Worm (Caenorhabditis elegans) whole organism, midembryonic: Measurements from ENCODE around the gene R03D7.15.

ENCODE experiments used
- T22C8.4 ChIP-seq: fragments of 200-800 bp; sonication (Bioruptor generic); IDR thresholded peaks from 2 replicates; pipeline ENCODE4 v1.3.6; 2022; ENCODE audit warnings: missing genetic modification characterization, missing compliant biosample characterization
- flt-1 ChIP-seq: fragments of 200-800 bp; sonication (Bioruptor generic); IDR thresholded peaks from 2 replicates; pipeline ENCODE4 v1.3.6; 2022; ENCODE audit warnings: missing genetic modification characterization, missing compliant biosample characterization
- klf-2 ChIP-seq: fragments of 200-800 bp; sonication (Bioruptor generic); conservative IDR thresholded peaks from 2 replicates; pipeline ENCODE4 v1.3.6; 2022; ENCODE audit warnings: missing genetic modification reagents, missing genetic modification characterization, missing compliant biosample characterization
- med-1 ChIP-seq: sonication (generic microtip); optimal IDR thresholded peaks from 2 replicates; lab custom pipeline; 2017; ENCODE audit warnings: missing genetic modification characterization, mild to moderate bottlenecking, missing compliant biosample characterization, antibody characterized with exemption, missing genetic modification reagents; ENCODE audit not compliant: insufficient read depth
- ref-1 ChIP-seq: fragments of 200-800 bp; sonication (Bioruptor generic); conservative IDR thresholded peaks from 2 replicates; pipeline ENCODE4 v1.3.6; 2022; ENCODE audit warnings: missing genetic modification reagents, missing genetic modification characterization, missing compliant biosample characterization

DNA sequence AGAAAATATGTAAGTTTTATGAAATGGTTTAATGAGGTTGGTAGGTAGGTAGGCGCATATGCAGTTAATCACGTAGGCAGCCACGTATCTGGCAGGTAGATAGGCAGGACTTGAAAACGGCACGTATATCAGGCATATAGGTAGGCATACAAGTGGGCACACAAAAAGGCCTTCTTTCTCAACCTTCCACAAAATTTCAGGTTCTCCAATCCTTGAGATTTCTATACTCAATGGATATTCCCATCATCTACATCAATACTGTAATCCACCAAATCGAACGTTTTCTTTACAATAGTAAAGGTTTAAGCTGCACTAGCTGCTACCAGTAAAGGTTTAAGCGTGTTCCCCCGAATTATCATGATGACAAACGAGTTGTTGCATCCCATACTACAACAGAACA, 9.7 kb upstream of the R03D7.15 start:
- no peak for TF ChIP-seq klf-2
- TF ChIP-seq med-1 (GFP tag; lab: Kevin White, UChicago): no peak
- TF ChIP-seq T22C8.4 (GFP tag; lab: Robert Waterston, UW): no peak
- TF ChIP-seq flt-1 (GFP tag; lab: Robert Waterston, UW): no peak
- no peak for TF ChIP-seq ref-1
